Fruit fly (Drosophila melanogaster) whole organism, embryonic: Measurements from ENCODE around the gene Jon65Aiii.
A peak's percentile ranks its signal among the peaks of the same experiment; 100 is the strongest.

Experiments
- CG12155 ChIP-seq: fragments of 200-800 bp; sonication (Bioruptor generic); optimal IDR thresholded peaks from 3 replicates; lab custom pipeline; 2016; ENCODE audit warnings: missing biosample characterization, missing genetic modification characterization
- CG12659 ChIP-seq: fragments of 200-800 bp; sonication (Bioruptor generic); optimal IDR thresholded peaks from 3 replicates; lab custom pipeline; 2017; ENCODE audit warnings: mild to moderate bottlenecking, missing biosample characterization, missing genetic modification reagents, missing genetic modification characterization
- CG13123 ChIP-seq: fragments of 200-800 bp; sonication (Bioruptor generic); optimal IDR thresholded peaks from 2 replicates; lab custom pipeline; 2016; ENCODE audit warnings: missing biosample characterization, missing genetic modification characterization
- CG13775 ChIP-seq: fragments of 200-800 bp; sonication (Bioruptor generic); optimal IDR thresholded peaks from 3 replicates; lab custom pipeline; 2017; ENCODE audit warnings: missing biosample characterization, mild to moderate bottlenecking, missing genetic modification characterization
- CG14965 ChIP-seq: fragments of 200-800 bp; sonication (Bioruptor generic); optimal IDR thresholded peaks from 2 replicates; lab custom pipeline; 2016; ENCODE audit warnings: missing biosample characterization, missing genetic modification characterization, borderline replicate concordance
- CG15479 ChIP-seq: fragments of 200-800 bp; sonication (Bioruptor generic); optimal IDR thresholded peaks from 3 replicates; lab custom pipeline; 2019; ENCODE audit warnings: missing biosample characterization, mild to moderate bottlenecking, missing genetic modification characterization, moderate library complexity
- CG15696 ChIP-seq: fragments of 200-800 bp; sonication (Bioruptor generic); optimal IDR thresholded peaks from 2 replicates; lab custom pipeline; 2019; ENCODE audit warnings: missing biosample characterization, mild to moderate bottlenecking, missing genetic modification characterization, moderate library complexity
- CG1603 ChIP-seq: fragments of 200-800 bp; sonication (Bioruptor generic); optimal IDR thresholded peaks from 2 replicates; lab custom pipeline; 2019; ENCODE audit warnings: missing biosample characterization, mild to moderate bottlenecking, missing genetic modification characterization, moderate library complexity
- CG4282 ChIP-seq: fragments of 200-800 bp; sonication (Bioruptor generic); optimal IDR thresholded peaks from 2 replicates; lab custom pipeline; 2016; ENCODE audit warnings: missing biosample characterization, missing genetic modification characterization
- CG7372 ChIP-seq: fragments of 200-800 bp; sonication (Bioruptor generic); IDR thresholded peaks from 2 replicates; pipeline ENCODE4 v1.3.6; 2022; ENCODE audit warnings: missing biosample characterization, missing genetic modification characterization
- CG7928 ChIP-seq: fragments of 200-800 bp; sonication (Bioruptor generic); optimal IDR thresholded peaks from 2 replicates; lab custom pipeline; 2017; ENCODE audit warnings: missing biosample characterization, mild to moderate bottlenecking, missing genetic modification characterization
- CG9932 ChIP-seq: fragments of 200-800 bp; sonication (Bioruptor generic); IDR thresholded peaks from 2 replicates; pipeline ENCODE4 v1.3.6; 2022; ENCODE audit warnings: missing biosample characterization, missing genetic modification characterization
- Dek ChIP-seq: fragments of 200-800 bp; sonication (Bioruptor generic); optimal IDR thresholded peaks from 3 replicates; lab custom pipeline; 2019; ENCODE audit warnings: missing biosample characterization, mild to moderate bottlenecking, missing genetic modification characterization, moderate library complexity
- Doc3 ChIP-seq: fragments of 200-800 bp; sonication (Bioruptor generic); IDR thresholded peaks from 3 replicates; pipeline ENCODE4 v1.3.6; 2022; ENCODE audit warnings: missing biosample characterization, missing genetic modification characterization; ENCODE audit not compliant: partially characterized antibody
- Dref ChIP-seq: fragments of 200-800 bp; sonication (Bioruptor generic); IDR thresholded peaks from 2 replicates; pipeline ENCODE4 v1.3.6; 2022; ENCODE audit warnings: missing biosample characterization, missing genetic modification characterization
- HLH3B ChIP-seq: fragments of 200-800 bp; sonication (Bioruptor generic); IDR thresholded peaks from 2 replicates; pipeline ENCODE4 v1.3.6; 2022; ENCODE audit warnings: missing biosample characterization, missing genetic modification characterization
- Hsf ChIP-seq: fragments of 200-800 bp; sonication (Bioruptor generic); optimal IDR thresholded peaks from 3 replicates; lab custom pipeline; 2016; ENCODE audit warnings: missing biosample characterization, missing genetic modification characterization
- Meics ChIP-seq: fragments of 200-800 bp; sonication (Bioruptor generic); optimal IDR thresholded peaks from 2 replicates; lab custom pipeline; 2017; ENCODE audit warnings: missing biosample characterization, mild to moderate bottlenecking, missing genetic modification characterization
- NC2β ChIP-seq: fragments of 200-800 bp; sonication (Bioruptor generic); optimal IDR thresholded peaks from 2 replicates; lab custom pipeline; 2016; ENCODE audit warnings: missing biosample characterization, missing genetic modification characterization
- NK7.1 ChIP-seq: fragments of 200-800 bp; sonication (Bioruptor generic); optimal IDR thresholded peaks from 3 replicates; lab custom pipeline; 2016; ENCODE audit warnings: missing biosample characterization, missing genetic modification characterization
- Opbp ChIP-seq: fragments of 200-800 bp; sonication (Bioruptor generic); IDR thresholded peaks from 3 replicates; pipeline ENCODE4 v1.3.6; 2022; ENCODE audit warnings: missing biosample characterization, missing genetic modification characterization; ENCODE audit not compliant: partially characterized antibody
- Optix ChIP-seq: fragments of 200-800 bp; sonication (Bioruptor generic); IDR thresholded peaks from 3 replicates; pipeline ENCODE4 v1.3.6; 2022; ENCODE audit warnings: missing biosample characterization, missing genetic modification characterization
- Ravus ChIP-seq: fragments of 200-800 bp; sonication (Bioruptor generic); IDR thresholded peaks from 2 replicates; pipeline ENCODE4 v1.3.6; 2022; ENCODE audit warnings: missing biosample characterization, missing genetic modification characterization
- Rx ChIP-seq: fragments of 200-800 bp; sonication (Bioruptor generic); IDR thresholded peaks from 2 replicates; pipeline ENCODE4 v1.3.6; 2022; ENCODE audit warnings: missing biosample characterization, missing genetic modification characterization
- Side ChIP-seq: fragments of 200-800 bp; sonication (Bioruptor generic); optimal IDR thresholded peaks from 2 replicates; lab custom pipeline; 2016; ENCODE audit warnings: missing biosample characterization, missing genetic modification characterization
- ac ChIP-seq: fragments of 200-800 bp; sonication (Bioruptor generic); optimal IDR thresholded peaks from 3 replicates; lab custom pipeline; 2017; ENCODE audit warnings: missing biosample characterization, mild to moderate bottlenecking, missing genetic modification characterization
- bowl ChIP-seq: fragments of 200-800 bp; sonication (Bioruptor generic); IDR thresholded peaks from 2 replicates; pipeline ENCODE4 v1.3.6; 2022; ENCODE audit warnings: missing biosample characterization, missing genetic modification characterization
- bsh ChIP-seq, 2 experiments: fragments of 200-800 bp; sonication (Bioruptor generic); optimal IDR thresholded peaks; 2 replicates each; lab custom pipeline; 2017 to 2018; ENCODE audit warnings: mild to moderate bottlenecking in 2 of 2, missing biosample characterization in 2 of 2, missing genetic modification characterization in 2 of 2, moderate library complexity in 1 of 2
- chm ChIP-seq: fragments of 200-800 bp; sonication (Bioruptor generic); IDR thresholded peaks from 2 replicates; pipeline ENCODE4 v1.3.6; 2022; ENCODE audit warnings: missing biosample characterization, missing genetic modification characterization
- dmrt99B ChIP-seq: fragments of 200-800 bp; sonication (Bioruptor generic); optimal IDR thresholded peaks from 2 replicates; lab custom pipeline; 2018; ENCODE audit warnings: missing biosample characterization, mild to moderate bottlenecking, missing genetic modification characterization, moderate library complexity
- ewg ChIP-seq: fragments of 200-800 bp; sonication (Bioruptor generic); optimal IDR thresholded peaks from 3 replicates; lab custom pipeline; 2017; ENCODE audit warnings: mild to moderate bottlenecking, missing biosample characterization, missing genetic modification reagents, missing genetic modification characterization
- eyg ChIP-seq: fragments of 200-800 bp; sonication (Bioruptor generic); optimal IDR thresholded peaks from 3 replicates; lab custom pipeline; 2016; ENCODE audit warnings: missing biosample characterization, missing genetic modification characterization
- insv ChIP-seq, 2 experiments: fragments of 200-800 bp; sonication (Bioruptor generic); optimal IDR thresholded peaks; 3 replicates each; lab custom pipeline; 2016 to 2018; ENCODE audit warnings: missing biosample characterization in 2 of 2, missing genetic modification characterization in 2 of 2
- lab ChIP-seq: fragments of 200-800 bp; sonication (Bioruptor generic); optimal IDR thresholded peaks from 3 replicates; lab custom pipeline; 2017; ENCODE audit warnings: missing biosample characterization, missing genetic modification characterization, mild to moderate bottlenecking, moderate library complexity, missing genetic modification reagents
- lbe ChIP-seq: fragments of 200-800 bp; sonication (Bioruptor generic); optimal IDR thresholded peaks from 2 replicates; lab custom pipeline; 2016; ENCODE audit warnings: missing biosample characterization, mild to moderate bottlenecking, missing genetic modification characterization
- lola ChIP-seq, 3 experiments: fragments of >200 bp in 2 of 3; fragments of 200-800 bp in 1 of 3; sonication (Bioruptor generic) in 1 of 3; optimal IDR thresholded peaks; 2 replicates each; lab custom pipeline; 2017 to 2019; ENCODE audit warnings: missing biosample characterization in 3 of 3, missing genetic modification characterization in 3 of 3, mild to moderate bottlenecking in 1 of 3, moderate library complexity in 1 of 3
- maf-S ChIP-seq: fragments of 200-800 bp; sonication (Bioruptor generic); optimal IDR thresholded peaks from 2 replicates; lab custom pipeline; 2016; ENCODE audit warnings: missing biosample characterization, missing genetic modification characterization
- nau ChIP-seq: fragments of 200-800 bp; sonication (Bioruptor generic); optimal IDR thresholded peaks from 3 replicates; lab custom pipeline; 2017; ENCODE audit warnings: missing biosample characterization, mild to moderate bottlenecking, missing genetic modification characterization, missing genetic modification reagents
- nerfin-1 ChIP-seq: fragments of 200-800 bp; sonication (Bioruptor generic); optimal IDR thresholded peaks from 3 replicates; lab custom pipeline; 2019; ENCODE audit warnings: missing biosample characterization, mild to moderate bottlenecking, missing genetic modification characterization, moderate library complexity
- onecut ChIP-seq: fragments of 200-800 bp; sonication (Bioruptor generic); IDR thresholded peaks from 2 replicates; pipeline ENCODE4 v1.3.6; 2022; ENCODE audit warnings: missing biosample characterization, missing genetic modification characterization
- org-1 ChIP-seq: fragments of 200-800 bp; sonication (Bioruptor generic); optimal IDR thresholded peaks from 2 replicates; lab custom pipeline; 2017; ENCODE audit warnings: missing biosample characterization, missing genetic modification characterization
- phol ChIP-seq: fragments of 200-800 bp; sonication (Bioruptor generic); optimal IDR thresholded peaks from 3 replicates; lab custom pipeline; 2018; ENCODE audit warnings: missing biosample characterization, mild to moderate bottlenecking, missing genetic modification characterization, moderate library complexity
- prd ChIP-seq, 3 experiments: fragments of >200 bp in 2 of 3; fragments of 200-800 bp in 1 of 3; sonication (Bioruptor generic) in 1 of 3; optimal IDR thresholded peaks in 2 of 3; IDR thresholded peaks in 1 of 3; 2 replicates in 2 of 3; 3 replicates in 1 of 3; pipeline versions ENCODE4 v1.3.6 to Lab custom; 2017 to 2022; ENCODE audit warnings: missing biosample characterization in 1 of 3, missing genetic modification characterization in 1 of 3
- pros ChIP-seq: fragments of 200-800 bp; sonication (Bioruptor generic); optimal IDR thresholded peaks from 3 replicates; lab custom pipeline; 2019; ENCODE audit warnings: missing biosample characterization, mild to moderate bottlenecking, missing genetic modification characterization, moderate library complexity
- pzg ChIP-seq: fragments of 200-800 bp; sonication (Bioruptor generic); optimal IDR thresholded peaks from 3 replicates; lab custom pipeline; 2018; ENCODE audit warnings: missing biosample characterization, mild to moderate bottlenecking, missing genetic modification characterization, moderate library complexity
- schlank ChIP-seq: fragments of 200-800 bp; sonication (Bioruptor generic); optimal IDR thresholded peaks from 2 replicates; lab custom pipeline; 2018; ENCODE audit warnings: missing biosample characterization, mild to moderate bottlenecking, missing genetic modification characterization
- wek ChIP-seq: fragments of 200-800 bp; sonication (Bioruptor generic); optimal IDR thresholded peaks from 3 replicates; lab custom pipeline; 2018; ENCODE audit warnings: missing biosample characterization, mild to moderate bottlenecking, missing genetic modification characterization, moderate library complexity
- zfh1 ChIP-seq: fragments of 200-800 bp; sonication (Bioruptor generic); IDR thresholded peaks from 3 replicates; pipeline ENCODE4 v1.3.6; 2022; ENCODE audit warnings: missing biosample characterization, missing genetic modification characterization

The Jon65Aiii gene

dm6 chr3L:6071454-6072189 lies 21.1 kb downstream of the Jon65Aiii start, which contains the start of gene CG6602 (continued):
- peak; percentile 69 for TF ChIP-seq CG13775 (GFP tag; lab: Kevin White, UChicago)
- no peak for TF ChIP-seq CG15479 (GFP tag; lab: Kevin White, UChicago)
- TF ChIP-seq Hsf = peak; percentile 60
- TF ChIP-seq Dek (tag; lab: Kevin White, UChicago) = peak; percentile 21
- TF ChIP-seq lbe (GFP tag; lab: Kevin White, UChicago) = peak; percentile 38
- no peak for TF ChIP-seq NK7.1 (GFP tag; lab: Kevin White, UChicago)
- peak; percentile 45 for TF ChIP-seq ac
- peak; percentile 45 for TF ChIP-seq Side (GFP tag; lab: Kevin White, UChicago)
- peak; percentile 34 for TF ChIP-seq CG15696 (tag; lab: Kevin White, UChicago)
- TF ChIP-seq org-1 (GFP tag; lab: Kevin White, UChicago) = peak; percentile 14
- no peak for TF ChIP-seq nerfin-1 (tag; lab: Kevin White, UChicago)
- TF ChIP-seq Doc3 (GFP tag; lab: Robert Waterston, UW) = no peak
- TF ChIP-seq maf-S (GFP tag; lab: Kevin White, UChicago) = peak; percentile 21
- no peak for TF ChIP-seq CG4282 (GFP tag; lab: Kevin White, UChicago)
- peak; percentile 76 for TF ChIP-seq chm (GFP tag; lab: Robert Waterston, UW)
- peak; percentile 73 for TF ChIP-seq Rx
- TF ChIP-seq CG1603 (tag; lab: Kevin White, UChicago) = peak; percentile 64
- TF ChIP-seq NC2β (GFP tag; lab: Kevin White, UChicago) = peak; percentile 53
- peak; percentile 61 for TF ChIP-seq dmrt99B (tag; lab: Kevin White, UChicago)
- peak; percentile 80 for TF ChIP-seq CG7372 (GFP tag; lab: Robert Waterston, UW)
- peak; percentile 79 for TF ChIP-seq HLH3B (GFP tag; lab: Robert Waterston, UW)
- TF ChIP-seq zfh1 (GFP tag; lab: Robert Waterston, UW) = peak; percentile 79
- TF ChIP-seq CG14965 (GFP tag; lab: Kevin White, UChicago) = no peak
- TF ChIP-seq lab (GFP tag; lab: Kevin White, UChicago) = peak; percentile 92
- no peak for TF ChIP-seq lola (GFP tag; optimal IDR thresholded peaks at IDR 0.05; lab: Kevin White, UChicago)
- TF ChIP-seq Ravus (GFP tag; lab: Robert Waterston, UW) = peak; percentile 18; the same call in 1 of the 2 replicates
- peak in 1 of 2 experiments; percentile 28 for TF ChIP-seq insv (GFP tag; optimal IDR thresholded peaks at IDR 0.05; lab: Kevin White, UChicago)
- TF ChIP-seq ewg (GFP tag; lab: Kevin White, UChicago) = peak; percentile 55
- TF ChIP-seq eyg (GFP tag; lab: Kevin White, UChicago) = peak; percentile 45
- no peak for TF ChIP-seq Opbp (GFP tag; lab: Robert Waterston, UW)
- peak; percentile 58 for TF ChIP-seq CG9932 (GFP tag; lab: Robert Waterston, UW)
- TF ChIP-seq pros (GFP tag; lab: Kevin White, UChicago) = no peak
- no peak for TF ChIP-seq bowl (GFP tag; lab: Robert Waterston, UW)
- TF ChIP-seq nau (GFP tag; lab: Kevin White, UChicago) = no peak
- peak; percentile 6 for TF ChIP-seq wek
- peak in 1 of 2 experiments; percentile 49 for TF ChIP-seq bsh (GFP tag; optimal IDR thresholded peaks at IDR 0.05; lab: Kevin White, UChicago)
- peak; percentile 29 for TF ChIP-seq CG12155 (GFP tag; lab: Kevin White, UChicago)
- TF ChIP-seq Dref = no peak
- TF ChIP-seq CG12659 (GFP tag; lab: Kevin White, UChicago) = peak; percentile 56
- TF ChIP-seq prd (optimal IDR thresholded peaks at IDR 0.05; lab: Kevin White, UChicago) = no peak
- peak; percentile 42; the same call in 2 of the 3 replicates for TF ChIP-seq prd (GFP tag; IDR thresholded peaks at IDR 0.05; lab: Robert Waterston, UW)
- TF ChIP-seq CG13123 (GFP tag; lab: Kevin White, UChicago) = peak; percentile 12
- peak; percentile 88 for TF ChIP-seq Meics
- TF ChIP-seq Optix = peak; percentile 5; the same call in 1 of the 3 replicates
- TF ChIP-seq schlank (tag; lab: Kevin White, UChicago) = peak; percentile 49
- TF ChIP-seq CG7928 (GFP tag; lab: Kevin White, UChicago) = peak; percentile 54
- TF ChIP-seq onecut (GFP tag; lab: Robert Waterston, UW) = peak; percentile 66
- peak; percentile 82 for TF ChIP-seq phol (tag; lab: Kevin White, UChicago)
- TF ChIP-seq pzg (GFP tag; lab: Kevin White, UChicago) = peak; percentile 10
